Fruit fly (Drosophila melanogaster) whole organism, adult: ENCODE results near the gene CG17272.

Experiments used
- CG14711 ChIP-seq: fragments of 200-800 bp; sonication (Bioruptor generic); optimal IDR thresholded peaks from 2 replicates; lab custom pipeline; 2018; ENCODE audit warnings: missing biosample characterization, mild to moderate bottlenecking, missing genetic modification characterization, moderate library complexity
- Crg-1 ChIP-seq: fragments of 200-800 bp; sonication (Bioruptor generic); optimal IDR thresholded peaks from 2 replicates; lab custom pipeline; 2016; ENCODE audit warnings: missing biosample characterization, missing genetic modification characterization
- Mnt ChIP-seq: fragments of 200-800 bp; sonication (Bioruptor generic); optimal IDR thresholded peaks from 2 replicates; lab custom pipeline; 2016; ENCODE audit warnings: missing biosample characterization, mild to moderate bottlenecking, missing genetic modification characterization
- bab1 ChIP-seq: fragments of 200-800 bp; sonication (Bioruptor generic); optimal IDR thresholded peaks from 3 replicates; lab custom pipeline; 2019; ENCODE audit warnings: missing biosample characterization, mild to moderate bottlenecking, missing genetic modification characterization, moderate library complexity
- tj ChIP-seq: fragments of 200-800 bp; sonication (Bioruptor generic); optimal IDR thresholded peaks from 3 replicates; lab custom pipeline; 2017; ENCODE audit warnings: missing biosample characterization, mild to moderate bottlenecking, missing genetic modification characterization, moderate library complexity
- toe ChIP-seq: fragments of 200-800 bp; sonication (Bioruptor generic); optimal IDR thresholded peaks from 2 replicates; lab custom pipeline; 2016; ENCODE audit warnings: missing biosample characterization, missing genetic modification characterization

dm6 chr3R:20823704-20824454 is at the start of gene CG17272:
- peak; percentile 27 for TF ChIP-seq Mnt (GFP tag; lab: Kevin White, UChicago)
- TF ChIP-seq Crg-1, result no peak
- TF ChIP-seq toe, result no peak
- TF ChIP-seq CG14711 (tag; lab: Kevin White, UChicago), result no peak
- no peak for TF ChIP-seq bab1
- TF ChIP-seq tj, result no peak
